Fruit fly (Drosophila melanogaster) whole organism, wandering third instar larva: Measurements from ENCODE around the gene Rad17.

Experiments used
- dmrt93B ChIP-seq: fragments of 200-800 bp; sonication (Bioruptor generic); optimal IDR thresholded peaks from 2 replicates; lab custom pipeline; 2018; ENCODE audit warnings: missing biosample characterization, mild to moderate bottlenecking, missing genetic modification characterization
- psq ChIP-seq: fragments of 200-800 bp; sonication (Bioruptor generic); optimal IDR thresholded peaks from 3 replicates; lab custom pipeline; 2017; ENCODE audit warnings: missing biosample characterization, mild to moderate bottlenecking, missing genetic modification characterization, moderate library complexity

Gene Rad17

dm6 chr3R:14622571-14622970 lies 40.4 kb downstream of the Rad17 start:
- TF ChIP-seq dmrt93B (GFP tag; lab: Kevin White, UChicago) (no peak), psq (GFP tag; lab: Kevin White, UChicago) (peak; percentile 21)
